Fruit fly (Drosophila melanogaster) whole organism, embryonic: ENCODE measurements around the gene CG15011.

Experiments
- Asciz ChIP-seq: fragments of 200-800 bp; sonication (Bioruptor generic); optimal IDR thresholded peaks from 2 replicates; lab custom pipeline; 2017; ENCODE audit warnings: missing biosample characterization, mild to moderate bottlenecking, missing genetic modification characterization, missing genetic modification reagents
- Bgb ChIP-seq: fragments of 200-800 bp; sonication (Bioruptor generic); IDR thresholded peaks from 2 replicates; pipeline ENCODE4 v1.3.6; 2022; ENCODE audit warnings: missing biosample characterization, missing genetic modification characterization; ENCODE audit not compliant: partially characterized antibody
- CG10209 ChIP-seq: fragments of 200-800 bp; sonication (Bioruptor generic); optimal IDR thresholded peaks from 3 replicates; lab custom pipeline; 2017; ENCODE audit warnings: missing biosample characterization, mild to moderate bottlenecking, missing genetic modification characterization, missing genetic modification reagents
- CG10274 ChIP-seq: fragments of 200-800 bp; sonication (Bioruptor generic); optimal IDR thresholded peaks from 3 replicates; lab custom pipeline; 2017; ENCODE audit warnings: missing biosample characterization, mild to moderate bottlenecking, missing genetic modification characterization
- CG11560 ChIP-seq: fragments of 200-800 bp; sonication (Bioruptor generic); IDR thresholded peaks from 3 replicates; pipeline ENCODE4 v1.3.6; 2022; ENCODE audit warnings: missing biosample characterization, missing genetic modification characterization
- CG12071 ChIP-seq: fragments of 200-800 bp; sonication (Bioruptor generic); optimal IDR thresholded peaks from 3 replicates; lab custom pipeline; 2018; ENCODE audit warnings: missing biosample characterization, mild to moderate bottlenecking, missing genetic modification characterization
- CG14667 ChIP-seq: fragments of 200-800 bp; sonication (Bioruptor generic); IDR thresholded peaks from 2 replicates; pipeline ENCODE4 v1.3.6; 2022; ENCODE audit warnings: missing biosample characterization, missing genetic modification characterization
- CG14710 ChIP-seq: fragments of 200-800 bp; sonication (Bioruptor generic); optimal IDR thresholded peaks from 3 replicates; lab custom pipeline; 2019; ENCODE audit warnings: missing biosample characterization, mild to moderate bottlenecking, missing genetic modification characterization, moderate library complexity
- CG14965 ChIP-seq: fragments of 200-800 bp; sonication (Bioruptor generic); optimal IDR thresholded peaks from 2 replicates; lab custom pipeline; 2016; ENCODE audit warnings: missing biosample characterization, missing genetic modification characterization, borderline replicate concordance
- CG15269 ChIP-seq: fragments of 200-800 bp; sonication (Bioruptor generic); optimal IDR thresholded peaks from 2 replicates; lab custom pipeline; 2018; ENCODE audit warnings: missing biosample characterization, mild to moderate bottlenecking, missing genetic modification characterization, moderate library complexity
- CG16813 ChIP-seq: fragments of 200-800 bp; sonication (Bioruptor generic); IDR thresholded peaks from 3 replicates; pipeline ENCODE4 v1.3.6; 2022; ENCODE audit warnings: missing biosample characterization, missing genetic modification characterization; ENCODE audit not compliant: partially characterized antibody
- CG30403 ChIP-seq: fragments of 200-800 bp; sonication (Bioruptor generic); optimal IDR thresholded peaks from 3 replicates; lab custom pipeline; 2016; ENCODE audit warnings: missing biosample characterization, missing genetic modification characterization
- CG30431 ChIP-seq: fragments of 200-800 bp; sonication (Bioruptor generic); optimal IDR thresholded peaks from 2 replicates; lab custom pipeline; 2017; ENCODE audit warnings: missing biosample characterization, missing genetic modification characterization
- CG32767 ChIP-seq: fragments of 200-800 bp; sonication (Bioruptor generic); IDR thresholded peaks from 2 replicates; pipeline ENCODE4 v1.3.6; 2022; ENCODE audit warnings: missing biosample characterization, missing genetic modification characterization
- CG5245 ChIP-seq: fragments of 200-800 bp; sonication (Bioruptor generic); optimal IDR thresholded peaks from 3 replicates; lab custom pipeline; 2016; ENCODE audit warnings: missing biosample characterization, missing genetic modification characterization
- CG7839 ChIP-seq: fragments of 200-800 bp; sonication (Bioruptor generic); optimal IDR thresholded peaks from 3 replicates; lab custom pipeline; 2018; ENCODE audit warnings: missing biosample characterization, mild to moderate bottlenecking, missing genetic modification characterization, moderate library complexity
- CG8388 ChIP-seq: fragments of 200-800 bp; sonication (Bioruptor generic); optimal IDR thresholded peaks from 2 replicates; lab custom pipeline; 2019; ENCODE audit warnings: missing biosample characterization, mild to moderate bottlenecking, missing genetic modification characterization, moderate library complexity
- CG9932 ChIP-seq: fragments of 200-800 bp; sonication (Bioruptor generic); IDR thresholded peaks from 2 replicates; pipeline ENCODE4 v1.3.6; 2022; ENCODE audit warnings: missing biosample characterization, missing genetic modification characterization
- Dip3 ChIP-seq: fragments of 200-800 bp; sonication (Bioruptor generic); optimal IDR thresholded peaks from 3 replicates; lab custom pipeline; 2016; ENCODE audit warnings: missing biosample characterization, missing genetic modification characterization
- Dp ChIP-seq: fragments of 200-800 bp; sonication (Bioruptor generic); optimal IDR thresholded peaks from 2 replicates; lab custom pipeline; 2018; ENCODE audit warnings: missing biosample characterization, mild to moderate bottlenecking, missing genetic modification characterization, moderate library complexity
- ERR ChIP-seq: fragments of 200-800 bp; sonication (Bioruptor generic); optimal IDR thresholded peaks from 2 replicates; lab custom pipeline; 2016; ENCODE audit warnings: missing biosample characterization, missing genetic modification characterization
- Hey ChIP-seq: fragments of 200-800 bp; sonication (Bioruptor generic); optimal IDR thresholded peaks from 3 replicates; lab custom pipeline; 2018; ENCODE audit warnings: missing biosample characterization, mild to moderate bottlenecking, missing genetic modification characterization
- Hmr ChIP-seq: fragments of 200-800 bp; sonication (Bioruptor generic); optimal IDR thresholded peaks from 3 replicates; lab custom pipeline; 2017; ENCODE audit warnings: mild to moderate bottlenecking, missing biosample characterization, missing genetic modification reagents, missing genetic modification characterization
- Hr51 ChIP-seq, 2 experiments: fragments of 200-800 bp; sonication (Bioruptor generic); optimal IDR thresholded peaks; 2 replicates in 1 of 2; 3 replicates in 1 of 2; lab custom pipeline; 2016 to 2018; ENCODE audit warnings: missing biosample characterization in 2 of 2, missing genetic modification characterization in 2 of 2, mild to moderate bottlenecking in 1 of 2, moderate library complexity in 1 of 2
- Meics ChIP-seq: fragments of 200-800 bp; sonication (Bioruptor generic); optimal IDR thresholded peaks from 2 replicates; lab custom pipeline; 2017; ENCODE audit warnings: missing biosample characterization, mild to moderate bottlenecking, missing genetic modification characterization
- NFAT ChIP-seq: fragments of 200-800 bp; sonication (Bioruptor generic); IDR thresholded peaks from 2 replicates; pipeline ENCODE4 v1.3.6; 2022; ENCODE audit warnings: missing biosample characterization, missing genetic modification characterization
- Neu2 ChIP-seq: fragments of 200-800 bp; sonication (Bioruptor generic); optimal IDR thresholded peaks from 3 replicates; lab custom pipeline; 2016; ENCODE audit warnings: missing biosample characterization, missing genetic modification characterization, borderline replicate concordance
- Poxn ChIP-seq: fragments of 200-800 bp; sonication (Bioruptor generic); IDR thresholded peaks from 2 replicates; pipeline ENCODE4 v1.3.6; 2022; ENCODE audit warnings: missing biosample characterization, missing genetic modification characterization
- Scr ChIP-seq: fragments of 200-800 bp; sonication (Bioruptor generic); IDR thresholded peaks from 2 replicates; pipeline ENCODE4 v1.3.6; 2022; ENCODE audit warnings: missing biosample characterization, missing genetic modification characterization; ENCODE audit not compliant: partially characterized antibody
- Sry-β ChIP-seq: fragments of 200-800 bp; sonication (Bioruptor generic); optimal IDR thresholded peaks from 2 replicates; lab custom pipeline; 2018; ENCODE audit warnings: missing biosample characterization, mild to moderate bottlenecking, missing genetic modification characterization, moderate library complexity
- bsh ChIP-seq, 2 experiments: fragments of 200-800 bp; sonication (Bioruptor generic); optimal IDR thresholded peaks; 2 replicates each; lab custom pipeline; 2017 to 2018; ENCODE audit warnings: mild to moderate bottlenecking in 2 of 2, missing biosample characterization in 2 of 2, missing genetic modification characterization in 2 of 2, moderate library complexity in 1 of 2
- esg ChIP-seq: fragments of 200-800 bp; sonication (Bioruptor generic); conservative IDR thresholded peaks from 2 replicates; pipeline ENCODE4 v1.3.6; 2022; ENCODE audit warnings: missing biosample characterization, missing genetic modification characterization
- fd102C ChIP-seq: fragments of 200-800 bp; sonication (Bioruptor generic); optimal IDR thresholded peaks from 2 replicates; lab custom pipeline; 2018; ENCODE audit warnings: missing biosample characterization, mild to moderate bottlenecking, missing genetic modification characterization, moderate library complexity
- fd3F ChIP-seq: fragments of 200-800 bp; sonication (Bioruptor generic); optimal IDR thresholded peaks from 2 replicates; lab custom pipeline; 2018; ENCODE audit warnings: missing biosample characterization, mild to moderate bottlenecking, missing genetic modification characterization, moderate library complexity
- fd96Cb ChIP-seq: fragments of 200-800 bp; sonication (Bioruptor generic); optimal IDR thresholded peaks from 2 replicates; lab custom pipeline; 2018; ENCODE audit warnings: missing biosample characterization, mild to moderate bottlenecking, missing genetic modification characterization, moderate library complexity
- ftz-f1 ChIP-seq: fragments of 200-800 bp; sonication (Bioruptor generic); optimal IDR thresholded peaks from 2 replicates; lab custom pipeline; 2016; ENCODE audit warnings: missing biosample characterization, missing genetic modification characterization
- lbe ChIP-seq: fragments of 200-800 bp; sonication (Bioruptor generic); optimal IDR thresholded peaks from 2 replicates; lab custom pipeline; 2016; ENCODE audit warnings: missing biosample characterization, mild to moderate bottlenecking, missing genetic modification characterization
- lilli ChIP-seq: fragments of 200-800 bp; sonication (Bioruptor generic); optimal IDR thresholded peaks from 3 replicates; lab custom pipeline; 2016; ENCODE audit warnings: missing biosample characterization, missing genetic modification characterization
- lmd ChIP-seq: fragments of 200-800 bp; sonication (Bioruptor generic); IDR thresholded peaks from 2 replicates; pipeline ENCODE4 v1.3.6; 2022; ENCODE audit warnings: missing biosample characterization, missing genetic modification characterization
- nau ChIP-seq: fragments of 200-800 bp; sonication (Bioruptor generic); optimal IDR thresholded peaks from 3 replicates; lab custom pipeline; 2017; ENCODE audit warnings: missing biosample characterization, mild to moderate bottlenecking, missing genetic modification characterization, missing genetic modification reagents
- sc ChIP-seq, 3 experiments: fragments of >200 bp in 2 of 3; fragments of 200-800 bp in 1 of 3; sonication (Bioruptor generic) in 1 of 3; optimal IDR thresholded peaks; 2 replicates in 2 of 3; 3 replicates in 1 of 3; lab custom pipeline; 2017; ENCODE audit warnings: mild to moderate bottlenecking in 1 of 3, missing biosample characterization in 1 of 3, missing genetic modification characterization in 1 of 3, missing genetic modification reagents in 1 of 3
- sens-2 ChIP-seq: fragments of 200-800 bp; sonication (Bioruptor generic); IDR thresholded peaks from 2 replicates; pipeline ENCODE4 v1.3.6; 2022; ENCODE audit warnings: missing biosample characterization, missing genetic modification characterization
- slbo ChIP-seq: fragments of 200-800 bp; sonication (Bioruptor generic); IDR thresholded peaks from 2 replicates; pipeline ENCODE4 v1.3.6; 2022; ENCODE audit warnings: missing biosample characterization, missing genetic modification characterization
- stc ChIP-seq: fragments of 200-800 bp; sonication (Bioruptor generic); IDR thresholded peaks from 2 replicates; pipeline ENCODE4 v1.3.6; 2022; ENCODE audit warnings: missing biosample characterization, missing genetic modification characterization
- sug ChIP-seq: fragments of 200-800 bp; optimal IDR thresholded peaks from 2 replicates; lab custom pipeline; 2019; ENCODE audit warnings: missing biosample characterization, mild to moderate bottlenecking, missing genetic modification characterization, moderate library complexity
- unc-4 ChIP-seq: fragments of 200-800 bp; sonication (Bioruptor generic); IDR thresholded peaks from 2 replicates; pipeline ENCODE4 v1.3.6; 2022; ENCODE audit warnings: missing biosample characterization, missing genetic modification characterization; ENCODE audit not compliant: partially characterized antibody
- zen ChIP-seq: fragments of 200-800 bp; sonication (Bioruptor generic); optimal IDR thresholded peaks from 3 replicates; lab custom pipeline; 2018; ENCODE audit warnings: missing biosample characterization, mild to moderate bottlenecking, missing genetic modification characterization, moderate library complexity
- zen2 ChIP-seq: fragments of 200-800 bp; sonication (Bioruptor generic); IDR thresholded peaks from 3 replicates; pipeline ENCODE4 v1.3.6; 2022; ENCODE audit warnings: missing biosample characterization, missing genetic modification characterization; ENCODE audit not compliant: partially characterized antibody

CG15011 gene

dm6 chr3L:4254301-4254834 lies 4.6 kb downstream of the CG15011 start, which contains the start of the genes ago and CG1265 (continued):
- no peak for TF ChIP-seq CG10274 (GFP tag; lab: Kevin White, UChicago)
- peak; percentile 54 for TF ChIP-seq Scr (GFP tag; lab: Robert Waterston, UW)
- no peak; the same call in 2 of the 3 replicates for TF ChIP-seq CG11560 (tag; lab: Robert Waterston, UW)
- TF ChIP-seq CG7839 (tag; lab: Kevin White, UChicago): peak; percentile 31
- TF ChIP-seq stc: peak; percentile 20; the same call in 1 of the 2 replicates
- TF ChIP-seq fd3F (GFP tag; lab: Kevin White, UChicago): no peak
- no peak for TF ChIP-seq unc-4 (GFP tag; lab: Robert Waterston, UW)
- no peak for TF ChIP-seq ERR
- peak; percentile 55 for TF ChIP-seq Meics (GFP tag; lab: Kevin White, UChicago)
- no peak for TF ChIP-seq bsh (GFP tag; optimal IDR thresholded peaks at IDR 0.05; lab: Kevin White, UChicago)
- TF ChIP-seq CG32767 (GFP tag; lab: Robert Waterston, UW): no peak
- no peak for TF ChIP-seq Dip3 (GFP tag; lab: Kevin White, UChicago)
- no peak for TF ChIP-seq fd102C (GFP tag; lab: Kevin White, UChicago)
- TF ChIP-seq CG12071 (GFP tag; lab: Kevin White, UChicago): no peak
- TF ChIP-seq Poxn (GFP tag; lab: Robert Waterston, UW): no peak
- TF ChIP-seq CG14667 (GFP tag; lab: Robert Waterston, UW): peak; percentile 46; the same call in 1 of the 2 replicates
- peak; percentile 43 for TF ChIP-seq sug (tag; lab: Kevin White, UChicago)
- TF ChIP-seq CG14710 (tag; lab: Kevin White, UChicago): peak; percentile 99
- TF ChIP-seq NFAT (GFP tag; lab: Robert Waterston, UW): peak; percentile 82
- no peak for TF ChIP-seq Asciz
- peak; percentile 12 for TF ChIP-seq zen
- TF ChIP-seq Bgb (GFP tag; lab: Robert Waterston, UW): no peak
- peak; percentile 67 for TF ChIP-seq slbo (GFP tag; lab: Robert Waterston, UW)
- TF ChIP-seq lbe (GFP tag; lab: Kevin White, UChicago): no peak
- peak; percentile 31; the same call in 1 of the 2 replicates for TF ChIP-seq sens-2 (GFP tag; lab: Robert Waterston, UW)
- no peak for TF ChIP-seq CG5245
- no peak for TF ChIP-seq Hey (tag; lab: Kevin White, UChicago)
- no peak for TF ChIP-seq zen2 (GFP tag; lab: Robert Waterston, UW)
- peak; percentile 55 for TF ChIP-seq Dp (GFP tag; lab: Kevin White, UChicago)
- TF ChIP-seq Sry-β: no peak
- peak; percentile 59; the same call in 2 of the 3 replicates for TF ChIP-seq CG16813 (GFP tag; lab: Robert Waterston, UW)
- TF ChIP-seq CG14965 (GFP tag; lab: Kevin White, UChicago): no peak
- no peak for TF ChIP-seq CG30431 (GFP tag; lab: Kevin White, UChicago)
- peak; percentile 55 for TF ChIP-seq Hmr
- TF ChIP-seq CG30403 (GFP tag; lab: Kevin White, UChicago): peak; percentile 64
- peak in 1 of 2 experiments; percentile 55 for TF ChIP-seq Hr51 (GFP tag; optimal IDR thresholded peaks at IDR 0.05; lab: Kevin White, UChicago)
- TF ChIP-seq Neu2 (GFP tag; lab: Kevin White, UChicago): no peak
- TF ChIP-seq ftz-f1 (GFP tag; lab: Kevin White, UChicago): no peak
- peak; percentile 21 for TF ChIP-seq fd96Cb (tag; lab: Kevin White, UChicago)
- peak; percentile 72 for TF ChIP-seq CG9932 (GFP tag; lab: Robert Waterston, UW)
- no peak for TF ChIP-seq nau (GFP tag; lab: Kevin White, UChicago)
- peak; percentile 41; the same call in 1 of the 2 replicates for TF ChIP-seq lmd (GFP tag; lab: Robert Waterston, UW)
- TF ChIP-seq lilli (GFP tag; lab: Kevin White, UChicago): peak; percentile 50
- TF ChIP-seq esg (GFP tag; lab: Robert Waterston, UW): 0 out of 2 replicates have a peak, but pooled peaks have one; percentile 7
- peak; percentile 52 for TF ChIP-seq CG15269
- TF ChIP-seq CG8388 (GFP tag; lab: Kevin White, UChicago): peak; percentile 24
- peak; percentile 57 for TF ChIP-seq CG10209 (GFP tag; lab: Kevin White, UChicago)
- TF ChIP-seq sc (optimal IDR thresholded peaks at IDR 0.05; lab: Kevin White, UChicago): no peak
- TF ChIP-seq sc (GFP tag; optimal IDR thresholded peaks at IDR 0.05; lab: Kevin White, UChicago): no peak
